Worm (Caenorhabditis elegans): ENCODE data around the gene srw-76.

srw-76 gene

DNA sequence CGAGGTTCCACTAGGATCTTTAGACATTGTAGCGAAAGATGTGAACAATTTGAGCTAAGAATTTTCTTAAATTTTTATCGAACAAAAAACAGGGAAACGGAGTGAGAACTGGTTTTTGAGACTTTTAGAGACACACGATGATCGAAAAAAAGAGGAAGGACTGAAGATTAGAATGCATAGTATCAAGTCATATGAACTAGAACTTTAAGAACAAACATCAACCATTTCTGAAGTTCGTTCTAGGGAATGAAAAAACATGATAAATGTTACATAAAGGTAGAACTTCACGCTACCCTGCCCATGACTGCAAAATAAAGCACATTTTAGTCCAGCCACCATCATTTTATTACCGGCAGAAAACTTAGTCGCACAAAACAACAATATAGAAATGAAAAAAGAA lies 8.3 kb upstream of the srw-76 start, which contains the start of gene W06G6.9:
TSS of gene W06G6.9 (minus strand) at position 101 of the 400 bp plus-strand sequence.
- TF ChIP-seq ceh-43 (GFP tag; optimal IDR thresholded peaks at IDR 0.05), result no peak
- TF ChIP-seq lsy-2 (tag; optimal IDR thresholded peaks at IDR 0.05), result no peak
- no peak for TF ChIP-seq unc-39 (tag; optimal IDR thresholded peaks at IDR 0.05)
- no peak for TF ChIP-seq mls-2 (tag; optimal IDR thresholded peaks at IDR 0.05)
- no peak for TF ChIP-seq elt-3 (tag; optimal IDR thresholded peaks at IDR 0.05)

DNA sequence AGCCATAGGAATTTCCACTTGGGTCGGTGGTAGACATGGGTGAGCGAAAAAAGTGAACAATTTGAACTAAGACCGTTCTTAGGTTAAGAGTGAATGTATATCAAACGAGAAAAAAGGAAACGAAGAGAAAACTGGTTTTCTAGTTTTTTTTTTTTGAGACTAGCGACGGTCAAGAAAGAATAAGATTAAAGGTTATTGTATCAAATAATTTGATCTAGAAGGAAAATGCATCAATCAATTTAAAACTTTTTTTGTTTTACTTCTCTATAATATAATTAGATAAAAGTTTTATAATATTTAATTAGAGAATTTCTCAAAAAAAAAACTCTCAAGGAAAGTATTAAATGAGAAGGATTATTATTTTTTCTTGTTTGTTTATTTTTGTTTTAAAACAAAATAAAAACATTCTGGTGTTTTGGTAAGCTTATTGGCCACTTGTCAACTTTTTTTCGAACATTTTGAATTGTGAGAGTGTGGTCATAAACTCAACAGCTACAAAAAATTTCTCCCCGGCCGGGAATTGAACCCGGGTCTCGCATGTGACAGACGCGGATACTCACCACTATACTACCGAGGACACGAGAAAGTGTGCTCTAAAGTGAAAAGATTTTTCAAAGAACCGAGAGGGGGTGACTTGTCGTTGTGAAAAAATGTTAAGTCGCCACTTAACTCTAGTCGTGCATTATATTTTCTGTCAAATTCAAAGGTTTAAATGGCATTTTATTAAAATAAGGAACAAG lies 7.3 kb upstream of the srw-76 start, which contains the start of gene W06G6.17:
TSS of gene W06G6.17 (minus strand) at position 51 of the 740 bp plus-strand sequence.
- TF ChIP-seq ceh-39 (tag; optimal IDR thresholded peaks at IDR 0.05), result no peak
- no peak for TF ChIP-seq ham-2 (GFP tag; optimal IDR thresholded peaks at IDR 0.05)
- no peak for TF ChIP-seq ceh-43 (GFP tag; optimal IDR thresholded peaks at IDR 0.05)
- no peak for TF ChIP-seq ces-1 (GFP tag; optimal IDR thresholded peaks at IDR 0.05)
- TF ChIP-seq cnd-1 (tag; optimal IDR thresholded peaks at IDR 0.05), result no peak
- no peak for TF ChIP-seq nhr-76 (tag; optimal IDR thresholded peaks at IDR 0.05)

DNA sequence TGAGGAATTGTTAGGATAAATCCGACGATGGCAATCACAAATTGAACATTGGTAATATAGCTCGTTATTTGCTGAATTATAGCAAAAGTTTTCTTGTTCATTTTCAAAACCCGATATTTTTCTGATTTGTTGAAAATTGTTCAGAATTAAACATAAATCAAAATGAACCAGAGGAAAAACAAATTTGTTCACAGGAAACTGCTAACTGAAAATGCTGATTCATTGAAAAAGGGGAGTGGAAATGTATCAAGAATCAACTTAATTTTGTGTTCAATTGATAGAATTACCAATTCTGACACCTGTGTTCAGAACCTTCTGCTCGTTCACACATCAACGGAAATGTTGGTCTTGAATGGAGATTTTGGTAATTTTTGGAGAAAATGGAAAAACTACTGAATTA lies 5.5 kb upstream of the srw-76 start, which contains the start of gene srw-77:
TSS of gene srw-77 (minus strand) at position 101 of the 400 bp plus-strand sequence.
- TF ChIP-seq mab-5 (tag; optimal IDR thresholded peaks at IDR 0.05) (no peak), nhr-2 (tag; optimal IDR thresholded peaks at IDR 0.05) (no peak), flh-1 (GFP tag; optimal IDR thresholded peaks at IDR 0.05) (no peak), hlh-1 (tag; optimal IDR thresholded peaks at IDR 0.05) (no peak), nhr-28 (tag; optimal IDR thresholded peaks at IDR 0.05) (no peak), drap-1 (GFP tag; optimal IDR thresholded peaks at IDR 0.05) (no peak), nhr-12 (tag; optimal IDR thresholded peaks at IDR 0.05) (no peak), ceh-83 (GFP tag; optimal IDR thresholded peaks at IDR 0.05) (no peak), blmp-1 (tag; optimal IDR thresholded peaks at IDR 0.05) (no peak), nhr-237 (tag; optimal IDR thresholded peaks at IDR 0.05) (no peak), ceh-39 (tag; optimal IDR thresholded peaks at IDR 0.05) (no peak), elt-3 (tag; optimal IDR thresholded peaks at IDR 0.05) (no peak), sptf-1 (tag; optimal IDR thresholded peaks at IDR 0.05) (no peak), unc-62 (GFP tag; optimal IDR thresholded peaks at IDR 0.05) (no peak), zip-8 (tag; optimal IDR thresholded peaks at IDR 0.05) (no peak), snpc-4 (tag; optimal IDR thresholded peaks at IDR 0.05) (no peak), M03D4.4 (tag; optimal IDR thresholded peaks at IDR 0.05) (no peak), mls-2 (tag; optimal IDR thresholded peaks at IDR 0.05) (no peak)

DNA sequence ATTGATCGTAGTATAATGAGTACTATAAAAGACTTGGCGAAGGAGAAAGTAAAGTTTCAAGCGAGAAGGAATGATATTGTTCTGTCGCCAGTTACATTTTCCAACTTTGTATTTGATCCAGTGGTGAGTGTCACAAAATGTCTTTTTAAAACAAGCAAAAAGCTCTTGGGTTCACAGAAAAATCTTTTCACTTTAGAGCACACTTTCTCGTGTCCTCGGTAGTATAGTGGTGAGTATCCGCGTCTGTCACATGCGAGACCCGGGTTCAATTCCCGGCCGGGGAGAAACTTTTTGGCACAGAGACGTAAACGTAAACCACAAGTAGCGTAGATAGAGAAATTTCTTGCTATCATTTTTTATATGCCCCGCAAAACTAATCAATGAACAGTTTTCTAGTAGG lies 2.3 kb upstream of the srw-76 start:
- TF ChIP-seq nhr-237 (tag; optimal IDR thresholded peaks at IDR 0.05), result no peak
- TF ChIP-seq unc-120 (tag; optimal IDR thresholded peaks at IDR 0.05; ENCODE audit: poor library complexity, severe bottlenecking), result no peak
- no peak for TF ChIP-seq mep-1 (tag; optimal IDR thresholded peaks at IDR 0.05)
- no peak for TF ChIP-seq cnd-1 (tag; optimal IDR thresholded peaks at IDR 0.05)
- TF ChIP-seq M03D4.4 (tag; optimal IDR thresholded peaks at IDR 0.05), result no peak
- no peak for TF ChIP-seq ceh-39 (tag; optimal IDR thresholded peaks at IDR 0.05)
- no peak for TF ChIP-seq elt-1 (tag; optimal IDR thresholded peaks at IDR 0.05; ENCODE audit: borderline replicate concordance, insufficient read depth)
- no peak for TF ChIP-seq unc-62 (GFP tag; optimal IDR thresholded peaks at IDR 0.05)
- TF ChIP-seq ces-1 (GFP tag; optimal IDR thresholded peaks at IDR 0.05), result no peak
- TF ChIP-seq lsy-2 (tag; optimal IDR thresholded peaks at IDR 0.05), result no peak
- no peak for TF ChIP-seq hlh-1 (tag; optimal IDR thresholded peaks at IDR 0.05)
- no peak for TF ChIP-seq ceh-83 (GFP tag; optimal IDR thresholded peaks at IDR 0.05)
- TF ChIP-seq elt-3 (tag; optimal IDR thresholded peaks at IDR 0.05), result no peak
- TF ChIP-seq blmp-1 (tag; optimal IDR thresholded peaks at IDR 0.05), result no peak
- no peak for TF ChIP-seq ham-2 (GFP tag; optimal IDR thresholded peaks at IDR 0.05)
- no peak for TF ChIP-seq drap-1 (GFP tag; optimal IDR thresholded peaks at IDR 0.05)

DNA sequence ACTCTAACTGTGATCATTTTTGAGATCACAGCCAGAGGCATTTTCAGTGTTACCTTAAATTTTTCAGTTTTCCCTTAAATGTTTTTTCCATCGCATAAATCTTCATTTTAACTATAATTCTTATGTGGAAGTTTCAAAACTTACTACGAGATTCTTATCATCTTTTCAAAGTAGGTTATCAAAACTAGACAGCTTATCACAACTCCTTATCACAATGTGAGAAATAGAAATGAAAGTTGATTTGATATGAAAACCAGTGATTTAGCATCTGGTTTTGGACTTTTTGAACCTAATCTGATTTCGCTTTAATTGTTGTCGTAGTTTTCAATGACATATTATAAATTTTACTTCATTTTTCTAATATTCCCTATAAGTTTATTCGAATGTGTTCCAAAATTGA lies 2.2 kb downstream of the srw-76 start, which contains the start of gene mltn-11:
TSS of gene mltn-11 (plus strand) at position 276 of the 400 bp plus-strand sequence.
- TF ChIP-seq ham-2 (GFP tag; optimal IDR thresholded peaks at IDR 0.05) (no peak), elt-1 (tag; optimal IDR thresholded peaks at IDR 0.05; ENCODE audit: borderline replicate concordance, insufficient read depth) (no peak), pha-4 (tag; optimal IDR thresholded peaks at IDR 0.05) (no peak), nhr-76 (tag; optimal IDR thresholded peaks at IDR 0.05) (no peak), blmp-1 (tag; optimal IDR thresholded peaks at IDR 0.05) (no peak), ztf-11 (tag; optimal IDR thresholded peaks at IDR 0.05) (no peak), nhr-12 (tag; optimal IDR thresholded peaks at IDR 0.05) (no peak), lin-32 (GFP tag; optimal IDR thresholded peaks at IDR 0.05) (no peak), zip-8 (tag; optimal IDR thresholded peaks at IDR 0.05) (no peak), flh-1 (GFP tag; optimal IDR thresholded peaks at IDR 0.05) (no peak)
